Worm (Caenorhabditis elegans): ENCODE measurements around the gene srh-257.

ce11 chrV:15451421-15451820, 44.4 kb downstream of the srh-257 start, which contains the start of gene srw-33:
- TF ChIP-seq unc-130 (GFP tag; optimal IDR thresholded peaks at IDR 0.05) (no peak), pha-4 (GFP tag; IDR thresholded peaks at IDR 0.05) (no peak), pha-4 (tag; optimal IDR thresholded peaks at IDR 0.05) (no peak), daf-12 (tag; optimal IDR thresholded peaks at IDR 0.05) (no peak), unc-62 (GFP tag; optimal IDR thresholded peaks at IDR 0.05 in 1 of 2) (no peak), unc-62 (tag; optimal IDR thresholded peaks at IDR 0.05) (no peak), unc-39 (tag; optimal IDR thresholded peaks at IDR 0.05) (no peak), mep-1 (tag; optimal IDR thresholded peaks at IDR 0.05) (no peak), nhr-6 (tag; optimal IDR thresholded peaks at IDR 0.05) (no peak), saeg-2 (GFP tag; IDR thresholded peaks at IDR 0.05) (no peak), lin-1 (GFP tag; IDR thresholded peaks at IDR 0.05) (no peak), T20F7.1 (GFP tag; optimal IDR thresholded peaks at IDR 0.05) (no peak), F49E8.2 (tag; optimal IDR thresholded peaks at IDR 0.05; ENCODE audit: borderline replicate concordance) (no peak), jun-1 (tag; optimal IDR thresholded peaks at IDR 0.05) (no peak), nhr-11 (tag; optimal IDR thresholded peaks at IDR 0.05) (no peak), nhr-77 (tag; optimal IDR thresholded peaks at IDR 0.05) (no peak)

Data from whole organism, L4 larva.